Worm (Caenorhabditis elegans) whole organism, L4/young adult: ENCODE measurements around the gene F01F1.11.

Source experiments
- W03F9.2 ChIP-seq: fragments of 150-350 bp; optimal IDR thresholded peaks from 2 replicates; lab custom pipeline; 2014; ENCODE audit warnings: missing biosample characterization, missing genetic modification characterization
- him-1 ChIP-seq: sonication (generic microtip); optimal IDR thresholded peaks from 2 replicates; lab custom pipeline; 2016; ENCODE audit warnings: missing genotype, missing genetic modification reagents, missing genetic modification characterization, missing compliant biosample characterization

DNA sequence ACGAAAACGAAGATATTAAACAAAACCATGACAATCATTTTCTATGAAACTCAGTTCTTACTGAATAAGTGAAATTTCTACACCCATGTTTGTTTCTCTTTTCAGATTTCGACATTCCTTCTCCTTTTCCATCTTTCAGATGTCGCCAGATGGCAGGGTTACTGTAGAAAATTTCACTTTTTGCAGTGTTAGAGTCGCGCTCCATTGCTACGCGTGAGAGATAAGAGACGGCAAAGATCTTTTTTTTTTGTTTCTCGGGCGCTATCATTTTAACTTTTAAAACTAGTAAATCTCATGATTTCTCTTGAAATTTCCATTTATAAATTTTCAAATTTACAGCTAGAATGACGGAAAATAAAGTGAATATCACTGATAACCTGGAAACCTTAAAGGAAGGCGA is 6.5 kb upstream of the F01F1.11 start, which contains the start of the genes mig-21 and F01F1.2:
- no peak for TF ChIP-seq W03F9.2 (tag; lab: Kevin White, UChicago)
- TF ChIP-seq him-1 = no peak
